Worm (Caenorhabditis elegans) whole organism, L3 larva: Measurements from ENCODE around the gene srz-44.

Experiments used
- R02D3.7 ChIP-seq: fragments of 150-350 bp; optimal IDR thresholded peaks from 2 replicates; lab custom pipeline; 2014; ENCODE audit warnings: missing biosample characterization, missing genetic modification characterization
- aly-2 ChIP-seq: fragments of 150-350 bp; optimal IDR thresholded peaks from 2 replicates; lab custom pipeline; 2014; ENCODE audit warnings: missing biosample characterization, missing genetic modification characterization
- fos-1 ChIP-seq: fragments of 150-350 bp; optimal IDR thresholded peaks from 2 replicates; lab custom pipeline; 2014; ENCODE audit warnings: missing biosample characterization, missing genetic modification characterization
- jun-1 ChIP-seq: fragments of 150-350 bp; optimal IDR thresholded peaks from 2 replicates; lab custom pipeline; 2014; ENCODE audit warnings: missing biosample characterization, missing genetic modification reagents, missing genetic modification characterization
- lin-39 ChIP-seq: fragments of 150-350 bp; optimal IDR thresholded peaks from 2 replicates; lab custom pipeline; 2018; ENCODE audit warnings: missing biosample characterization, missing genetic modification reagents, missing genetic modification characterization
- mdl-1 ChIP-seq: fragments of 150-350 bp; optimal IDR thresholded peaks from 2 replicates; lab custom pipeline; 2014; ENCODE audit warnings: missing biosample characterization, missing genetic modification characterization
- nhr-28 ChIP-seq: fragments of 150-350 bp; optimal IDR thresholded peaks from 2 replicates; lab custom pipeline; 2014; ENCODE audit warnings: missing biosample characterization, missing genetic modification characterization
- nhr-76 ChIP-seq: fragments of 150-350 bp; sonication (generic microtip); optimal IDR thresholded peaks from 5 replicates; lab custom pipeline; 2014; ENCODE audit warnings: missing biosample characterization, missing genetic modification characterization
- sea-2 ChIP-seq: fragments of 150-350 bp; sonication (generic microtip); optimal IDR thresholded peaks from 4 replicates; lab custom pipeline; 2014; ENCODE audit warnings: missing biosample characterization, missing genetic modification reagents, missing genetic modification characterization
- unc-39 ChIP-seq: sonication (generic microtip); optimal IDR thresholded peaks from 4 replicates; lab custom pipeline; 2017; ENCODE audit warnings: missing biosample characterization, missing genetic modification characterization
- unc-62 ChIP-seq: fragments of 150-350 bp; sonication (generic microtip); optimal IDR thresholded peaks from 4 replicates; lab custom pipeline; 2014; ENCODE audit warnings: missing biosample characterization, missing genetic modification reagents, missing genetic modification characterization
- ztf-11 ChIP-seq: fragments of 150-350 bp; optimal IDR thresholded peaks from 2 replicates; lab custom pipeline; 2014; ENCODE audit warnings: missing biosample characterization, missing genetic modification characterization

DNA sequence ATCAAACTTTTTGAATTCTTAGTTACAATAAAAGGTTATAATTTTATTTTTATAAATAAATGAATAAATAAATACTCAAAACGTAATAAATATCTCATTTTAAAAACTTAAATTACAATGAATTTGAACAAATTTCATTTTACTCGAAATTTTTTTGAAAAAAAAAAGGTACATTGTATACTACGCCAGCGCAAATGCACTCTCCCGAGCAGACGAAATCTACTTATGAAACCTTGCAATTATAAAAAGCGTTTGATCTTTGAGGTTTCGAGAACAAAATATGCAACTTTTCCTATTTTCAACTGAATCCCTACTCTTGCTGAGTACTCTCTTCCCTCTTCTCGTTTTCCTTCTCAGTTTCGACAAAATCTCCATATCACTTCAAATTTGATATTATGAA lies 48.9 kb upstream of the srz-44 start, which contains the start of gene nhr-197:
- TF ChIP-seq unc-39 (tag; lab: Kevin White, UChicago): no peak
- TF ChIP-seq unc-62: no peak
- no peak for TF ChIP-seq jun-1
- TF ChIP-seq mdl-1 (tag; lab: Kevin White, UChicago): no peak
- no peak for TF ChIP-seq nhr-76 (tag; lab: Kevin White, UChicago)
- TF ChIP-seq lin-39 (tag; lab: Kevin White, UChicago): no peak
- no peak for TF ChIP-seq nhr-28 (tag; lab: Kevin White, UChicago)
- no peak for TF ChIP-seq sea-2
- no peak for TF ChIP-seq fos-1 (tag; lab: Kevin White, UChicago)
- TF ChIP-seq R02D3.7 (tag; lab: Kevin White, UChicago): no peak
- TF ChIP-seq ztf-11: no peak
- TF ChIP-seq aly-2 (tag; lab: Kevin White, UChicago): no peak
